Fruit fly (Drosophila melanogaster) whole organism, embryonic: ENCODE results near the gene CG10177.

Source experiments
- Abd-B ChIP-seq: fragments of 200-800 bp; sonication (Bioruptor generic); optimal IDR thresholded peaks from 2 replicates; lab custom pipeline; 2018; ENCODE audit warnings: missing biosample characterization, mild to moderate bottlenecking, missing genetic modification characterization, moderate library complexity
- Aef1 ChIP-seq: fragments of 200-800 bp; sonication (Bioruptor generic); IDR thresholded peaks from 3 replicates; pipeline ENCODE4 v1.3.6; 2022; ENCODE audit warnings: missing biosample characterization, missing genetic modification characterization
- Antp ChIP-seq: fragments of 200-800 bp; sonication (Bioruptor generic); optimal IDR thresholded peaks from 3 replicates; lab custom pipeline; 2016; ENCODE audit warnings: missing biosample characterization, missing genetic modification characterization
- B-H1 ChIP-seq: fragments of 200-800 bp; sonication (Bioruptor generic); IDR thresholded peaks from 3 replicates; pipeline ENCODE4 v1.3.6; 2022; ENCODE audit warnings: missing biosample characterization, missing genetic modification characterization
- CG10565 ChIP-seq: fragments of 200-800 bp; sonication (Bioruptor generic); optimal IDR thresholded peaks from 3 replicates; lab custom pipeline; 2016; ENCODE audit warnings: missing biosample characterization, mild to moderate bottlenecking, missing genetic modification characterization
- CG14441 ChIP-seq: fragments of 200-800 bp; sonication (Bioruptor generic); IDR thresholded peaks from 2 replicates; pipeline ENCODE4 v1.3.6; 2022; ENCODE audit warnings: missing biosample characterization, missing genetic modification characterization
- CG14710 ChIP-seq: fragments of 200-800 bp; sonication (Bioruptor generic); optimal IDR thresholded peaks from 3 replicates; lab custom pipeline; 2019; ENCODE audit warnings: missing biosample characterization, mild to moderate bottlenecking, missing genetic modification characterization, moderate library complexity
- CG15696 ChIP-seq: fragments of 200-800 bp; sonication (Bioruptor generic); optimal IDR thresholded peaks from 2 replicates; lab custom pipeline; 2019; ENCODE audit warnings: missing biosample characterization, mild to moderate bottlenecking, missing genetic modification characterization, moderate library complexity
- CG16813 ChIP-seq: fragments of 200-800 bp; sonication (Bioruptor generic); IDR thresholded peaks from 3 replicates; pipeline ENCODE4 v1.3.6; 2022; ENCODE audit warnings: missing biosample characterization, missing genetic modification characterization; ENCODE audit not compliant: partially characterized antibody
- CG17912 ChIP-seq: fragments of 200-800 bp; sonication (Bioruptor generic); optimal IDR thresholded peaks from 2 replicates; lab custom pipeline; 2018; ENCODE audit warnings: missing biosample characterization, mild to moderate bottlenecking, missing genetic modification characterization
- CG34422 ChIP-seq: fragments of 200-800 bp; sonication (Bioruptor generic); IDR thresholded peaks from 3 replicates; pipeline ENCODE4 v1.3.6; 2022; ENCODE audit warnings: missing biosample characterization, missing genetic modification characterization
- CG43689 ChIP-seq: fragments of 200-800 bp; sonication (Bioruptor generic); IDR thresholded peaks from 2 replicates; pipeline ENCODE4 v1.3.6; 2022; ENCODE audit warnings: missing biosample characterization, missing genetic modification characterization
- CG7928 ChIP-seq: fragments of 200-800 bp; sonication (Bioruptor generic); optimal IDR thresholded peaks from 2 replicates; lab custom pipeline; 2017; ENCODE audit warnings: missing biosample characterization, mild to moderate bottlenecking, missing genetic modification characterization
- CTCF ChIP-seq: fragments of 200-800 bp; sonication (Bioruptor generic); optimal IDR thresholded peaks from 2 replicates; lab custom pipeline; 2017; ENCODE audit warnings: missing biosample characterization, mild to moderate bottlenecking, missing genetic modification characterization, moderate library complexity
- D19A ChIP-seq: fragments of 200-800 bp; optimal IDR thresholded peaks from 3 replicates; lab custom pipeline; 2019; ENCODE audit warnings: missing biosample characterization, mild to moderate bottlenecking, missing genetic modification characterization, moderate library complexity
- Drgx ChIP-seq: fragments of 200-800 bp; sonication (Bioruptor generic); IDR thresholded peaks from 2 replicates; pipeline ENCODE4 v1.3.6; 2022; ENCODE audit warnings: missing biosample characterization, missing genetic modification characterization
- Ets65A ChIP-seq: fragments of 200-800 bp; sonication (Bioruptor generic); peaks from one replicate; lab custom pipeline; 2016; ENCODE audit warnings: missing biosample characterization, missing genetic modification characterization
- HLH3B ChIP-seq: fragments of 200-800 bp; sonication (Bioruptor generic); IDR thresholded peaks from 2 replicates; pipeline ENCODE4 v1.3.6; 2022; ENCODE audit warnings: missing biosample characterization, missing genetic modification characterization
- NC2β ChIP-seq: fragments of 200-800 bp; sonication (Bioruptor generic); optimal IDR thresholded peaks from 2 replicates; lab custom pipeline; 2016; ENCODE audit warnings: missing biosample characterization, missing genetic modification characterization
- NK7.1 ChIP-seq: fragments of 200-800 bp; sonication (Bioruptor generic); optimal IDR thresholded peaks from 3 replicates; lab custom pipeline; 2016; ENCODE audit warnings: missing biosample characterization, missing genetic modification characterization
- NfI ChIP-seq: fragments of 200-800 bp; sonication (Bioruptor generic); optimal IDR thresholded peaks from 3 replicates; lab custom pipeline; 2018; ENCODE audit warnings: missing biosample characterization, mild to moderate bottlenecking, missing genetic modification characterization, moderate library complexity
- Ptx1 ChIP-seq: fragments of 200-800 bp; sonication (Bioruptor generic); IDR thresholded peaks from 2 replicates; pipeline ENCODE4 v1.3.6; 2022; ENCODE audit warnings: missing biosample characterization, missing genetic modification characterization
- Rfx ChIP-seq: fragments of 200-800 bp; sonication (Bioruptor generic); IDR thresholded peaks from 2 replicates; pipeline ENCODE4 v1.3.6; 2022; ENCODE audit warnings: missing biosample characterization, missing genetic modification characterization
- TFAM ChIP-seq: fragments of 200-800 bp; sonication (Bioruptor generic); optimal IDR thresholded peaks from 2 replicates; lab custom pipeline; 2017; ENCODE audit warnings: missing biosample characterization, missing genetic modification characterization, inconsistent platforms
- amos ChIP-seq: fragments of 200-800 bp; sonication (Bioruptor generic); IDR thresholded peaks from 2 replicates; pipeline ENCODE4 v1.3.6; 2022; ENCODE audit warnings: missing biosample characterization, missing genetic modification characterization; ENCODE audit not compliant: partially characterized antibody
- corto ChIP-seq: fragments of 200-800 bp; sonication (Bioruptor generic); optimal IDR thresholded peaks from 2 replicates; lab custom pipeline; 2016; ENCODE audit warnings: missing biosample characterization, mild to moderate bottlenecking, missing genetic modification characterization, moderate library complexity
- dan ChIP-seq: fragments of 200-800 bp; sonication (Bioruptor generic); IDR thresholded peaks from 2 replicates; pipeline ENCODE4 v1.3.6; 2022; ENCODE audit warnings: missing biosample characterization, missing genetic modification characterization
- inv ChIP-seq: fragments of 200-800 bp; sonication (Bioruptor generic); IDR thresholded peaks from 2 replicates; pipeline ENCODE4 v1.3.6; 2022; ENCODE audit warnings: missing biosample characterization, missing genetic modification characterization; ENCODE audit not compliant: partially characterized antibody
- jigr1 ChIP-seq: fragments of 200-800 bp; sonication (Bioruptor generic); IDR thresholded peaks from 3 replicates; pipeline ENCODE4 v1.3.6; 2022; ENCODE audit warnings: missing biosample characterization, missing genetic modification characterization
- lbe ChIP-seq: fragments of 200-800 bp; sonication (Bioruptor generic); optimal IDR thresholded peaks from 2 replicates; lab custom pipeline; 2016; ENCODE audit warnings: missing biosample characterization, mild to moderate bottlenecking, missing genetic modification characterization
- lmd ChIP-seq: fragments of 200-800 bp; sonication (Bioruptor generic); IDR thresholded peaks from 2 replicates; pipeline ENCODE4 v1.3.6; 2022; ENCODE audit warnings: missing biosample characterization, missing genetic modification characterization
- nom ChIP-seq: fragments of 200-800 bp; sonication (Bioruptor generic); optimal IDR thresholded peaks from 2 replicates; lab custom pipeline; 2017; ENCODE audit warnings: missing biosample characterization, missing genetic modification characterization, mild to moderate bottlenecking, moderate library complexity, missing genetic modification reagents
- org-1 ChIP-seq: fragments of 200-800 bp; sonication (Bioruptor generic); optimal IDR thresholded peaks from 2 replicates; lab custom pipeline; 2017; ENCODE audit warnings: missing biosample characterization, missing genetic modification characterization
- pan ChIP-seq, 4 experiments: fragments of >200 bp in 3 of 4; fragments of 200-800 bp in 1 of 4; sonication (Bioruptor generic) in 1 of 4; optimal IDR thresholded peaks in 3 of 4; IDR thresholded peaks in 1 of 4; 2 replicates each; pipeline versions ENCODE4 v1.3.6 to Lab custom; 2017 to 2022; ENCODE audit warnings: missing biosample characterization in 2 of 4, missing genetic modification characterization in 2 of 4, mixed read lengths in 1 of 4

Gene CG10177

DNA sequence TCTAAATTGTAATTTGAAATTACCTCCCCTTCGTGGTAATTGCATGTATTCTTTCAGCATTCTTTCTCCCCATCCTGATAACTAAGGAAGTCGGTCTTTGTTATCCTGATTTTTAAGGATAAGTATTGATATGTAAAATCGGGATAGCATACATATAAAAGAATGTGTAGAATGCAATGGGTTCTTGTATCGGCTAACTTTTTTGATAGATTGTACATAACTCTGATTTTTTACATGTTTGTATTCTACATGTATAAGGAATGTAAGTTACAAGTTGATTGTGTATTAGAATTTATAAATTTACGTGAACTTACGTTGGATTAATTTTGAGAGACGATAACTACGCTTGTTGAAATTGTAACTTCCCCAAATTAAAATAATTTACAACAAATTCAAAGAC is 913 bp upstream of the CG10177 start (continued):
- TF ChIP-seq inv (GFP tag; lab: Robert Waterston, UW): peak; percentile 42; the same call in 1 of the 2 replicates
- TF ChIP-seq TFAM (GFP tag; lab: Kevin White, UChicago): no peak

DNA sequence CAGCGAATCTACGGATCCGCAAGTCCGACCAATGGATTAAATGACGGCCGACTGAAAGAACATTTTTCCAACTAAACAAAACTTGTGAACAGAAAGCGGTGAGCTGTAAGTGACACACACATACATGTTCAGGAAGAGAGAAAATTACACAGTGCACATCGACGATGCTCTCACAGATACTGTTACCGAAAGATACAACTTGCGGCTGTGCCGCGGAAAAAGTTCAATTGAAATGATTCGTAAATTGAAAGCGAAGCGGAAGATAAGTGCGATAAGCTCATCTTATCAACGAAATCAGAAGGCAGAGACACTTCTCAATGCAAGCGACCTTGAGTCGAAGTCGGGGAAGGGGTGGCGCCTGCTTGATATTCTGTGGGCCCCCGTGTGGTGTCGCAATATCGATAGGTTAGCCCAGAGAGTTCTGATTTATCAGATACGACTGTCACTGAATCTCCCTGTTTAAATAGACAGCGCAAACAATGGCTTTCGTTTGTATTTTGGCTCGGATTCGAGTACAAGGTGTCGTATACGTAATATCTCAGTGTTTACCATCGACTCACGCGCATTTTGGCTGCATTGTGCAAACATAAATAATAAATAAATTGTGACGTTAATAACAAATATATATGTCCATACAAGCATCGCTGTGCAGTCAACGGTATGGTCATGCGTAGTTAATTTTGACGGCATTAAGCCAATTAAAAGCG is 1.8 kb downstream of the CG10177 start, which contains the start of gene Irk2:
Gene Irk2 (minus strand): TSS at position 51 of the 707 bp plus-strand sequence.
- TF ChIP-seq Ets65A (GFP tag; lab: Kevin White, UChicago): peak; percentile 68
- no peak for TF ChIP-seq CG14710

DNA sequence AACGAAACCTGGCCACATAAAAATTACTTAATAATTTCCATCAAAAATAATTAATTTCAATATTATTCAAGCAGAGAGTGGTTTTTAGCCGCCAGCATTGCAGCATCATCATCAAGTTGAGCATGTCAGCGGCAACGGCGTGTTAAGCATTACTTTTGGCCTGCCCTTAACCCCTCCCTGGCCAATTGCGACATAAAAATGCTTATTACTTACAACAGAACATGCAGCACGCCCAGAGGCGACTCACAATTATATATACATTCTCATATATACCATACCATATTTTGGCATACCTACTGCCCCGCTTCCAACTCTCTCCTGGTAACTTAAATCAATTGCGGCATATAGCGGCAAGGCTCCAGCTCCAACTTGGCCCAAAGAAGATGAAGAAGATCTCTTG is 10.0 kb downstream of the CG10177 start:
- TF ChIP-seq CG14441 (no peak), Aef1 (GFP tag; lab: Robert Waterston, UW) (no peak), CG34422 (GFP tag; lab: Robert Waterston, UW) (no peak), CG7928 (GFP tag; lab: Kevin White, UChicago) (no peak)

DNA sequence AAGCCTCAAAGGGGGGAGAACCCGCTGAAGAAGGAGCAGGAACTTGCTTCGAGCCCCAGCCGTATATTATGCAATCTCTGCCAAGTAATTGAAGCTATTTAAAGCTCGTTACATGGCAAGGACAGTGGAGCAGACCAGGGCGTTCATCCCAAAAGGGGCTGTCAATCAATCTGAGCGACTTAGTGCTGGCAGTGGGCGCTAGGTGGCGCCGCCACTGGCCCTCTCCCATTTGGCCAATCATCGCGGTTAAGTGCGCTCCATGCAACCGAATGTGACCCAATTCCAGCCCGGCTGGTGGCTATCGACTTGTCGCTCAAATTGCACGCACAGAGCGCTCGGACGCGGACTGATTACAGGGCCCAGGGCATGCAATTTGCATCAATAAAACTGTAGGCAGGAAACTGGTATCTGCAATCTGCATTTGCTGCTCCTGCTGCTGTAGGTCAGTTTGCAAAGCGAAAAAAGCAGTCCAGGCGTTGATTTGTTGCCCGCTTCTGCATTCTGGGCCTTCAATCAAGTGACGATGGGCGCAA is 11.9 kb downstream of the CG10177 start:
- peak; percentile 70 for TF ChIP-seq CTCF
- no peak for TF ChIP-seq CG15696

DNA sequence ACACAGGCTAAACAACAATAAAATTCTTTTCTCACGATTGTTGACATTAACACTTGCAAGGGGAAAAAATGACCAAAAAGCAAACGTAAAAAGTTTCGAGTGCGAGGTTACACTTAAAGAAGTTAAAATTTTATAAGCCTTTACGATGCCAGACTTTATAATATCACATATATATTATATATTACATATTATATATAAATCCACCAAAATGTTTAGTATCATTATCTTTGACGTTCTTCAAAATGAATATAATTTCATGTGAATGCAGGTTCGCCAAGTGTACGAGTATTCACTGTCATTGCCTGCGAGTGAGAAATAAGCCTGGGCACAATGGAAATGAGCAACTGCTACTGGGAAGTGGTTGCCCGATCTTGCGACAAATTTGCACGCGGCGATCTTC is 13.1 kb downstream of the CG10177 start:
- TF ChIP-seq lbe (peak; percentile 83), Rfx (no peak), nom (peak; percentile 36), Drgx (GFP tag; lab: Robert Waterston, UW) (0 out of 2 replicates have a peak, but pooled peaks have one; percentile 10), corto (GFP tag; lab: Kevin White, UChicago) (peak; percentile 65), D19A (tag; lab: Kevin White, UChicago) (no peak), HLH3B (GFP tag; lab: Robert Waterston, UW) (0 out of 2 replicates have a peak, but pooled peaks have one; percentile 5), NK7.1 (no peak)

DNA sequence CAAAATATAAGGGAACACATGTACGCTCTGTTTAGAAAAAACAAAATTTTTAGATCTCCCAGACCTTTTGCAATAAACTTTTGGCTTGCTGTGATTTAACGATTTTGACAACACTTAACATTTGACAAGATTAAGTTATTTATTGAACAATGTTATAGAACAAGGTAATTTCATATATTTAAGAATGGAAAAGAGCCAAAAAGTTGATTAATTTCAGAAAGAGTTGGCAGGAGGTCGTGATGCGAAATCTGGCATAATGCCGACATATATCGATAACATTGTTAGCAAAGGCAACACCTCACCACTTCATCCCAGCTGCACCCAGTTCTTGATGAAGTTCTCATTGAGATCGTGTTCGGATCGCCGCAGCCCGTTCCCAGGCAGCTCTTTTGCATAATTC is 14.0 kb downstream of the CG10177 start, which contains the start of gene CG34289:
Gene CG34289 (minus strand): TSS at position 101 of the 400 bp plus-strand sequence.
- TF ChIP-seq CG16813 (GFP tag; lab: Robert Waterston, UW) (no peak), Ptx1 (GFP tag; lab: Robert Waterston, UW) (no peak), dan (GFP tag; lab: Robert Waterston, UW) (no peak), NC2β (GFP tag; lab: Kevin White, UChicago) (no peak), CG43689 (GFP tag; lab: Robert Waterston, UW) (no peak), Abd-B (no peak), CG17912 (no peak), CG10565 (GFP tag; lab: Kevin White, UChicago) (no peak), jigr1 (no peak)

DNA sequence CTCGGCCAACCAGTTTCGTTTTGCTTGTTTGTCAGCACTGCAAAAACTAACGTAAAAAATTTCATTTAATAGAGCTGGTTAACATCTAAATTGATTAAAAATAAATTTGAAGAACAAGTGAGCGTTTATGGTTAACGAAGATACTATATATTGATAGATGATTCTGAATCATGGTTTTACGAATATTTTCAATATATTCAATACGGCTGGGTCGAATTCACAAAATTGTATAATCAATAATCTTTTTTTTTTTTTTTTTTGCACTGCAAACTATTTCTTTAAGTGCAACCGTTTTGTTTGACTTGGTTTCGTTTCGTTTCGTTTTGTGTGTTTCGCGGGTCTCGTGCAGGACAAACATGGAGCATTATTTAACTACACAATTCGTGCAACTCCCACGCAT is 16.6 kb downstream of the CG10177 start:
- TF ChIP-seq org-1 (GFP tag; lab: Kevin White, UChicago): no peak
- no peak for TF ChIP-seq lmd (GFP tag; lab: Robert Waterston, UW)
- TF ChIP-seq B-H1: no peak
- TF ChIP-seq amos (GFP tag; lab: Robert Waterston, UW): no peak
- TF ChIP-seq pan (optimal IDR thresholded peaks at IDR 0.05; lab: Kevin White, UChicago): no peak
- TF ChIP-seq pan (GFP tag; optimal IDR thresholded peaks at IDR 0.05 in 1 of 2, IDR thresholded peaks at IDR 0.05 in 1 of 2): no peak
- no peak for TF ChIP-seq Antp (GFP tag; lab: Kevin White, UChicago)
- no peak for TF ChIP-seq NfI (GFP tag; lab: Kevin White, UChicago)
